Worm (Caenorhabditis elegans): ENCODE data around the gene T26C5.5.

ce11 chrII:9237719-9238118 lies 8.8 kb downstream of the T26C5.5 start:
- TF ChIP-seq ztf-23 (GFP tag; IDR thresholded peaks at IDR 0.05) (no peak), klf-2 (GFP tag; conservative IDR thresholded peaks at IDR 0.05) (no peak), flt-1 (GFP tag; IDR thresholded peaks at IDR 0.05) (no peak), T22C8.4 (GFP tag; IDR thresholded peaks at IDR 0.05) (no peak), ztf-29 (GFP tag; IDR thresholded peaks at IDR 0.05) (no peak), tab-1 (GFP tag; IDR thresholded peaks at IDR 0.05) (no peak)
